Fruit fly (Drosophila melanogaster): ENCODE results near the gene CG42869.

- TF ChIP-seq CG8478 (optimal IDR thresholded peaks at IDR 0.05) (no peak), psq (optimal IDR thresholded peaks at IDR 0.05) (no peak), EcR (GFP tag; optimal IDR thresholded peaks at IDR 0.05) (no peak), pan (optimal IDR thresholded peaks at IDR 0.05) (no peak), Dll (optimal IDR thresholded peaks at IDR 0.05) (no peak)
Observed at dm6 chr3R:21700458-21700857, 36.2 kb downstream of the CG42869 start.

Data from whole organism.